Fruit fly (Drosophila melanogaster) whole organism, larva: ENCODE measurements around the gene CG6138.

Experiments used
- noc ChIP-seq: fragments of 200-800 bp; sonication (Bioruptor generic); optimal IDR thresholded peaks from 3 replicates; lab custom pipeline; 2019; ENCODE audit warnings: missing biosample characterization, mild to moderate bottlenecking, missing genetic modification characterization, moderate library complexity

The CG6138 gene

DNA sequence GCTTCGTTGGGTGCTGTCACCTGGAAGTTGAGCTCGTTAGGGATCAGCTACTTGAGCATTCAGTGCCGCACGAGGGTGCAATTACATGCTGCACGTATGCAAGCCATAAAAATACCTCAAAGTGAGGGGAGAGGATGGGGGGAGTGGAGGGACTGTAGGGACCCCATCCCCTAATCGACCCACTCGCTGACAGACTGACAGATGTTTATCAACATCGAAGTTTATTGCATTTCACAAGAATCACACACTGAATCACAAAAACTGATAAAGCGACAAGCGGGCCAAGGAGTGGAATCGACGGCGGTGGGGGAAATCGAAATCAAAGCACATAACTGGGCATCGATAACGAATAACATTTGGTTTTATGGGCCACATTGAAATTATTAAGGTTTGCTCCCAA lies 12.4 kb upstream of the CG6138 start:
- TF ChIP-seq noc (tag; lab: Kevin White, UChicago) = no peak

DNA sequence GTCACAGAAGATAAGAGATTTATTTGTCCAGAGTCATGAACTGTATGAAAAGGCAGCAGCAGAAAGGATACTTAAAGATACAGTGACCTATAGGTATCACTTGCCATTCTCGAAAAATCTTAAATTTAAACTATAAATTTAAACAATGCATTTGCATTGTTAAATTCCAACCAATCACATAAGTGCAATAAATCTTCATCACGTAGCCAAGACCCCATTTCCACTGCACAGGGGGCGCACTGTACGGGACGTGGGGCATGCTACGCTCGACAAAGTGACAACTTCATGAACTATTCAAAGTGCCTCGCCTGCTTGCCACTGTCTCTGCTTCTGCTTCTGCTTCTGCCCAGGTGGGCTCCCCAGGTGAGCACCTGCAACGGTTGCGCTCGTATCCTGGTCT lies 11.8 kb upstream of the CG6138 start:
- no peak for TF ChIP-seq noc (tag; lab: Kevin White, UChicago)

DNA sequence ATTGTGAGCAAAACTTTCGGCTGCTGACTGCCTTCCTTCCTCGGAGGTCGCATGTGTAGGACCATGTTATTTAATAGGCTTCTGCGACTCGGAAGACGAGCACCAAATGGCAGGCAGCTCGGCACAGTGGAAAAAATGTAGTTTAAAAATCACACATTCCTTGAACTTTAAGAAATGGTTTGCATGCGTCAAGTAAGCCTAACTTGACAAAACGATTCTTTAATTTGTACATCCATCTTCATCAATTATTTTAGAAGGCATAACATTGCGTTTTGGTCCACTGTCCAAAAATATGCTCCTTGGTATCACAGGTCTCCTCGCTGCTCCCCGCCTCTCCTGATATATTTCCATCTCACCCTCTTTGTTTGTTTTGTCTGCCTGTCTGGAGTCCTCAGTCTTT lies 1.4 kb upstream of the CG6138 start:
- no peak for TF ChIP-seq noc (tag; lab: Kevin White, UChicago)

- TF ChIP-seq noc (tag; lab: Kevin White, UChicago) = no peak
Observed at dm6 chr2L:10577692-10578091, 10.6 kb downstream of the CG6138 start, which contains the start of gene w-cup. Gene w-cup, minus strand, starts transcription at chr2L:10577792.

- no peak for TF ChIP-seq noc (tag; lab: Kevin White, UChicago)
Observed at dm6 chr2L:10579453-10579852, 12.4 kb downstream of the CG6138 start, which contains the start of gene CG34160. Gene CG34160, plus strand, starts transcription at chr2L:10579753.

DNA sequence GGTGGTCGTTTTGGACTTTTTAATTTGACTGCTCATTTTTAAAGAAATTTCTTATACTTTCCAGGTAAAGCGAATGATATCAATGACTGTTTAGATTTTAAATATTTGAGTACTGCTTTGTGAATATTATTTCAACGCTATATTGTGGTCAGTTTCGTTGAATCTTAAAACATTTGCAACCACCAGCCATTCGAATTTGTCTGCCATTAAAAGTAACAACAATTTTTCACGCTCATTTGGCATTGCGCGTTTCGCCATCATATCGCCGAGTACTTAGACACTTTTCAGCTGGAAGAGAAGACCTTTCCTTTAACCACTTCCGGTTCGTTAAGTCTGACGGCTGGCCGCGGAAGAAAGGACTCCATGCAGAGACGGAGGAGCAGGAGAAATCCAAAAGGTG lies 14.5 kb downstream of the CG6138 start, which contains the start of gene CG34161:
CG34161 (minus strand) TSS at position 101 of the 400 bp plus-strand sequence.
- TF ChIP-seq noc (tag; lab: Kevin White, UChicago) = no peak

- TF ChIP-seq noc (tag; lab: Kevin White, UChicago) = no peak
Observed at dm6 chr2L:10603604-10604003, 36.5 kb downstream of the CG6138 start.

DNA sequence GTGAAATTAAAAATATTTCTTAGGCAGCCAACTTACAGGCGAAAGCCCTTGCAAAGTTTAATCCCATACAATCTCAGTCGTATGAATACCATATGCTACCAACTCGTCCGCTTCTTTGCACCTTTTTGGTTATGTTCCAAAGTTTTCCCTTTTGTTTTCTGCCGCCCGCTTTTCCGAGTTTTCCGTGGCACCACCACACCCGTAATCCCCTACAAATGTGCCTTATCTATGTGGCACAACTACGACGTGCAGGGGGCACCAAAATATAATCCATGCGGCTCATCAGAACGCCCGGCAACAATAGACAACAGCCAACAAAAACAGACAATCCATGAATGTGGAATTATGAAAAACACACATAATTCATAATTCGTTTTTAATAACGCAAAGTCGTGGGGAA lies 40.6 kb downstream of the CG6138 start:
- no peak for TF ChIP-seq noc (tag; lab: Kevin White, UChicago)

- TF ChIP-seq noc (tag; lab: Kevin White, UChicago) = no peak
Observed at dm6 chr2L:10608662-10609262, 41.7 kb downstream of the CG6138 start.

dm6 chr2L:10613104-10613503 lies 46.0 kb downstream of the CG6138 start:
- no peak for TF ChIP-seq noc (tag; lab: Kevin White, UChicago)

dm6 chr2L:10614660-10615479 lies 47.8 kb downstream of the CG6138 start:
- no peak for TF ChIP-seq noc (tag; lab: Kevin White, UChicago)

DNA sequence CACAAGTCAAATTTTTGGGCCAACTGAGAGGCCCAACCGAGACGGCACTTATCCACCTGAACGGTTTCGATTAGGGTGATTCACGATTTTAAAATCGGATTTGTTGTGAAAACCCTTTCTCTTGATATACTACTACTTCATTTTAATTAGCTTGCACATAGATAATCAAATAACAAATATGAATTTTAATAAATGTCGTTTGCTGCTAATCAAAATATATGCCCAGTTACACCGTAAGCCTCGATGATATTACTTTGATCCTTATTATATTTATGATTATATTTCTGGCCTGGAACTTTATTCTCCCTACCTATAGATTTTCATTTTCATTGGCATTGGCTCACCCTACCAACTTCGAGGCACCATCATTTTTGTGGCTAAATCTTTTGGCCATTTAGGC lies 48.8 kb downstream of the CG6138 start:
- TF ChIP-seq noc (tag; lab: Kevin White, UChicago) = no peak

DNA sequence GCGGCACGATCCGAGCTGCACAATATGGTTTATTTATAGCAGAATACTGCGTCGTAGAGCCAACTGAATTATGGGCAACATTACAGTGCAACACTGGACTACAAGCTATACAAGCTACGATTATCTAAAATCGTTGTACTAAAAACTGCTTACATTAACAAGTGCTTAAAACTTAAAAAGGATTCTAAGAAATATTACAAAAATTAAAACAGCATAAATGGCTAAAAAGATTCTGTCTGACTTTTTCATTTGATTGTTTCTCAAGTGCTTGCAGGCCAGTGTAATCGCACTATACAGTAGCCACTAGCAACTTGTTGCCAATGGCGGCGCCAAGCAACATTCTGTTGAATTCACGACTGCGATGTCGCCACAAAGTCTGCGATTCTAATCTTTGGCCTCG lies 49.7 kb downstream of the CG6138 start:
- no peak for TF ChIP-seq noc (tag; lab: Kevin White, UChicago)
